Worm (Caenorhabditis elegans): ENCODE data around the gene dop-2.

- no peak for TF ChIP-seq nhr-28 (tag; optimal IDR thresholded peaks at IDR 0.05)
- no peak for TF ChIP-seq grh-1 (GFP tag; IDR thresholded peaks at IDR 0.05)
- no peak for TF ChIP-seq ztf-4 (tag; optimal IDR thresholded peaks at IDR 0.05)
- no peak for TF ChIP-seq C34B4.2 (tag; optimal IDR thresholded peaks at IDR 0.05)
- TF ChIP-seq tbx-2 (tag; optimal IDR thresholded peaks at IDR 0.05) = no peak
- no peak for TF ChIP-seq ama-1 (optimal IDR thresholded peaks at IDR 0.05)
Measured at ce11 chrV:9571673-9572072, 36.7 kb upstream of the dop-2 start.

Data from whole organism, L1 larva.